Worm (Caenorhabditis elegans) whole organism, young adult: Measurements from ENCODE around the gene F18E9.1.
A peak's percentile ranks its signal among the peaks of the same experiment; 100 is the strongest.

Experiments used
- F33H1.4 ChIP-seq: fragments of 200-800 bp; sonication (Bioruptor generic); IDR thresholded peaks from 2 replicates; pipeline ENCODE4 v1.3.6; 2022; ENCODE audit warnings: missing genetic modification reagents, missing genetic modification characterization, missing compliant biosample characterization
- F39B2.1 ChIP-seq: fragments of 200-800 bp; sonication (Bioruptor generic); IDR thresholded peaks from 2 replicates; pipeline ENCODE4 v1.3.6; 2022; ENCODE audit warnings: missing genetic modification reagents, missing genetic modification characterization, missing compliant biosample characterization
- F57C9.4 ChIP-seq: sonication (generic microtip); optimal IDR thresholded peaks from 2 replicates; lab custom pipeline; 2017; ENCODE audit warnings: mild to moderate bottlenecking, missing genetic modification characterization, missing compliant biosample characterization
- T07F8.4 ChIP-seq: sonication (generic microtip); optimal IDR thresholded peaks from 2 replicates; lab custom pipeline; 2016; ENCODE audit warnings: mild to moderate bottlenecking, missing genetic modification characterization, moderate library complexity, missing compliant biosample characterization
- T26A5.8 ChIP-seq: sonication (generic microtip); optimal IDR thresholded peaks from 2 replicates; lab custom pipeline; 2016; ENCODE audit warnings: missing genetic modification characterization, missing compliant biosample characterization
- Y53G8AR.9 ChIP-seq: fragments of 200-800 bp; sonication (Bioruptor generic); conservative IDR thresholded peaks from 2 replicates; pipeline ENCODE4 v1.3.6; 2022; ENCODE audit warnings: missing genetic modification reagents, missing genetic modification characterization, missing compliant biosample characterization
- Y95B8A.8 ChIP-seq: fragments of 200-800 bp; sonication (Bioruptor generic); IDR thresholded peaks from 2 replicates; pipeline ENCODE4 v1.3.6; 2022; ENCODE audit warnings: missing genetic modification reagents, missing genetic modification characterization, missing compliant biosample characterization
- akir-1 ChIP-seq: fragments of 200-800 bp; sonication (Bioruptor generic); optimal IDR thresholded peaks from 2 replicates; lab custom pipeline; 2018; ENCODE audit warnings: mild to moderate bottlenecking, missing genetic modification characterization, moderate library complexity, missing compliant biosample characterization
- aptf-3 ChIP-seq: fragments of 200-800 bp; sonication (Bioruptor generic); IDR thresholded peaks from 2 replicates; pipeline ENCODE4 v1.3.6; 2022; ENCODE audit warnings: missing genetic modification characterization, missing compliant biosample characterization
- atf-7 ChIP-seq: sonication (generic microtip); optimal IDR thresholded peaks from 2 replicates; lab custom pipeline; 2017; ENCODE audit warnings: mild to moderate bottlenecking, missing genetic modification characterization, missing compliant biosample characterization
- attf-3 ChIP-seq: fragments of 200-800 bp; sonication (Bioruptor generic); conservative IDR thresholded peaks from 2 replicates; pipeline ENCODE4 v1.3.6; 2022; ENCODE audit warnings: missing genetic modification reagents, missing genetic modification characterization, missing compliant biosample characterization
- cebp-1 ChIP-seq, 2 experiments: fragments of 200-800 bp in 1 of 2; sonication (Bioruptor generic) in 1 of 2; sonication (generic microtip) in 1 of 2; IDR thresholded peaks in 1 of 2; optimal IDR thresholded peaks in 1 of 2; 2 replicates each; pipeline versions ENCODE4 v1.3.6 to Lab custom; 2017 to 2022; ENCODE audit warnings: missing compliant biosample characterization in 2 of 2, missing genetic modification characterization in 2 of 2, mild to moderate bottlenecking in 1 of 2, missing genetic modification reagents in 1 of 2, moderate library complexity in 1 of 2
- ceh-27 ChIP-seq: fragments of 200-800 bp; sonication (Bioruptor generic); optimal IDR thresholded peaks from 2 replicates; lab custom pipeline; 2018; ENCODE audit warnings: mild to moderate bottlenecking, missing genetic modification characterization, moderate library complexity, missing compliant biosample characterization
- ceh-40 ChIP-seq: fragments of 200-800 bp; sonication (Bioruptor generic); IDR thresholded peaks from 2 replicates; pipeline ENCODE4 v1.3.6; 2022; ENCODE audit warnings: missing genetic modification characterization, missing compliant biosample characterization
- ceh-79 ChIP-seq: sonication (generic microtip); optimal IDR thresholded peaks from 2 replicates; lab custom pipeline; 2017; ENCODE audit warnings: mild to moderate bottlenecking, missing genetic modification characterization, missing compliant biosample characterization
- die-1 ChIP-seq: sonication (generic microtip); optimal IDR thresholded peaks from 2 replicates; lab custom pipeline; 2016; ENCODE audit warnings: missing genotype, mild to moderate bottlenecking, missing genetic modification characterization, missing compliant biosample characterization
- dox-1 ChIP-seq: fragments of 200-800 bp; sonication (Bioruptor generic); IDR thresholded peaks from 2 replicates; pipeline ENCODE4 v1.3.6; 2022; ENCODE audit warnings: missing genetic modification reagents, missing genetic modification characterization, missing compliant biosample characterization
- ets-4 ChIP-seq: fragments of 200-800 bp; sonication (Bioruptor generic); optimal IDR thresholded peaks from 2 replicates; lab custom pipeline; 2018; ENCODE audit warnings: mild to moderate bottlenecking, missing genetic modification characterization, missing compliant biosample characterization
- fkh-3 ChIP-seq: sonication (generic microtip); optimal IDR thresholded peaks from 2 replicates; lab custom pipeline; 2016; ENCODE audit warnings: mild to moderate bottlenecking, missing genetic modification characterization, missing compliant biosample characterization
- hsf-1 ChIP-seq: fragments of 200-800 bp; sonication (Bioruptor generic); IDR thresholded peaks from 2 replicates; pipeline ENCODE4 v1.3.6; 2022; ENCODE audit warnings: missing genetic modification reagents, missing genetic modification characterization, missing compliant biosample characterization
- lag-1 ChIP-seq: fragments of 200-800 bp; sonication (Bioruptor generic); IDR thresholded peaks from 2 replicates; pipeline ENCODE4 v1.3.6; 2022; ENCODE audit warnings: missing genetic modification reagents, missing genetic modification characterization, missing compliant biosample characterization
- lin-40 ChIP-seq: sonication (generic microtip); optimal IDR thresholded peaks from 2 replicates; lab custom pipeline; 2016; ENCODE audit warnings: missing genetic modification characterization, mild to moderate bottlenecking, missing compliant biosample characterization, missing genotype, missing genetic modification reagents
- lin-54 ChIP-seq: fragments of 200-800 bp; sonication (Bioruptor generic); optimal IDR thresholded peaks from 2 replicates; lab custom pipeline; 2018; ENCODE audit warnings: mild to moderate bottlenecking, missing genetic modification characterization, missing compliant biosample characterization
- madf-8 ChIP-seq: fragments of 200-800 bp; sonication (Bioruptor generic); conservative IDR thresholded peaks from 2 replicates; pipeline ENCODE4 v1.3.6; 2022; ENCODE audit warnings: missing genetic modification reagents, missing genetic modification characterization, missing compliant biosample characterization
- mes-4 ChIP-seq: sonication (generic microtip); optimal IDR thresholded peaks from 2 replicates; lab custom pipeline; 2016; ENCODE audit warnings: missing genotype, missing genetic modification characterization, missing compliant biosample characterization
- nfyb-1 ChIP-seq: fragments of 200-800 bp; sonication (Bioruptor generic); IDR thresholded peaks from 2 replicates; pipeline ENCODE4 v1.3.6; 2022; ENCODE audit warnings: missing genetic modification reagents, missing genetic modification characterization, missing compliant biosample characterization
- nhr-179 ChIP-seq: sonication (generic microtip); optimal IDR thresholded peaks from 2 replicates; lab custom pipeline; 2016; ENCODE audit warnings: mild to moderate bottlenecking, missing genetic modification characterization, missing compliant biosample characterization
- nhr-80 ChIP-seq: sonication (generic microtip); optimal IDR thresholded peaks from 2 replicates; lab custom pipeline; 2016; ENCODE audit warnings: missing genetic modification characterization, missing compliant biosample characterization
- pbrm-1 ChIP-seq: fragments of 200-800 bp; sonication (Bioruptor generic); IDR thresholded peaks from 2 replicates; pipeline ENCODE4 v1.3.6; 2022; ENCODE audit warnings: missing genetic modification reagents, missing genetic modification characterization, missing compliant biosample characterization
- rcor-1 ChIP-seq: fragments of 200-800 bp; sonication (Bioruptor generic); IDR thresholded peaks from 2 replicates; pipeline ENCODE4 v1.3.6; 2022; ENCODE audit warnings: missing genetic modification reagents, missing genetic modification characterization, missing compliant biosample characterization
- rec-8 ChIP-seq, 2 experiments: sonication (generic microtip); optimal IDR thresholded peaks; 2 replicates each; lab custom pipeline; 2016; ENCODE audit warnings: mild to moderate bottlenecking in 2 of 2, missing genetic modification characterization in 2 of 2, missing genetic modification reagents in 2 of 2, missing genotype in 2 of 2, missing biosample characterization in 1 of 2, missing compliant biosample characterization in 1 of 2, moderate library complexity in 1 of 2
- repo-1 ChIP-seq: sonication (generic microtip); optimal IDR thresholded peaks from 2 replicates; lab custom pipeline; 2017; ENCODE audit warnings: mild to moderate bottlenecking, missing genetic modification characterization, missing compliant biosample characterization
- sea-2 ChIP-seq: fragments of 200-800 bp; sonication (Bioruptor generic); IDR thresholded peaks from 2 replicates; pipeline ENCODE4 v1.3.6; 2022; ENCODE audit warnings: missing genetic modification characterization, missing compliant biosample characterization
- snpc-4 ChIP-seq, 5 experiments: fragments of 150-350 bp in 1 of 5; sonication (generic microtip) in 4 of 5; optimal IDR thresholded peaks; 2 replicates each; lab custom pipeline; 2014 to 2018; ENCODE audit warnings: missing genetic modification characterization in 5 of 5, missing biosample characterization in 3 of 5, antibody characterized with exemption in 2 of 5, mild to moderate bottlenecking in 2 of 5, missing compliant biosample characterization in 2 of 5, missing genotype in 2 of 5, moderate library complexity in 2 of 5, missing genetic modification reagents in 1 of 5
- somi-1 ChIP-seq: fragments of 200-800 bp; sonication (Bioruptor generic); optimal IDR thresholded peaks from 2 replicates; lab custom pipeline; 2018; ENCODE audit warnings: mild to moderate bottlenecking, missing genetic modification characterization, missing compliant biosample characterization
- sptf-2 ChIP-seq: fragments of 200-800 bp; sonication (Bioruptor generic); optimal IDR thresholded peaks from 2 replicates; lab custom pipeline; 2018; ENCODE audit warnings: mild to moderate bottlenecking, missing genetic modification characterization, missing compliant biosample characterization
- ztf-18 ChIP-seq: sonication (generic microtip); optimal IDR thresholded peaks from 2 replicates; lab custom pipeline; 2016; ENCODE audit warnings: missing genotype, mild to moderate bottlenecking, missing genetic modification characterization, missing compliant biosample characterization
- ztf-22 ChIP-seq: fragments of 200-800 bp; sonication (Bioruptor generic); optimal IDR thresholded peaks from 2 replicates; lab custom pipeline; 2018; ENCODE audit warnings: mild to moderate bottlenecking, missing genetic modification characterization, moderate library complexity, missing compliant biosample characterization
- ztf-26 ChIP-seq: sonication (generic microtip); optimal IDR thresholded peaks from 2 replicates; lab custom pipeline; 2017; ENCODE audit warnings: missing genetic modification characterization, missing compliant biosample characterization
- ztf-6 ChIP-seq: fragments of 200-800 bp; sonication (Bioruptor generic); IDR thresholded peaks from 2 replicates; pipeline ENCODE4 v1.3.6; 2022; ENCODE audit warnings: missing genetic modification reagents, missing genetic modification characterization, missing compliant biosample characterization

F18E9.1 gene

DNA sequence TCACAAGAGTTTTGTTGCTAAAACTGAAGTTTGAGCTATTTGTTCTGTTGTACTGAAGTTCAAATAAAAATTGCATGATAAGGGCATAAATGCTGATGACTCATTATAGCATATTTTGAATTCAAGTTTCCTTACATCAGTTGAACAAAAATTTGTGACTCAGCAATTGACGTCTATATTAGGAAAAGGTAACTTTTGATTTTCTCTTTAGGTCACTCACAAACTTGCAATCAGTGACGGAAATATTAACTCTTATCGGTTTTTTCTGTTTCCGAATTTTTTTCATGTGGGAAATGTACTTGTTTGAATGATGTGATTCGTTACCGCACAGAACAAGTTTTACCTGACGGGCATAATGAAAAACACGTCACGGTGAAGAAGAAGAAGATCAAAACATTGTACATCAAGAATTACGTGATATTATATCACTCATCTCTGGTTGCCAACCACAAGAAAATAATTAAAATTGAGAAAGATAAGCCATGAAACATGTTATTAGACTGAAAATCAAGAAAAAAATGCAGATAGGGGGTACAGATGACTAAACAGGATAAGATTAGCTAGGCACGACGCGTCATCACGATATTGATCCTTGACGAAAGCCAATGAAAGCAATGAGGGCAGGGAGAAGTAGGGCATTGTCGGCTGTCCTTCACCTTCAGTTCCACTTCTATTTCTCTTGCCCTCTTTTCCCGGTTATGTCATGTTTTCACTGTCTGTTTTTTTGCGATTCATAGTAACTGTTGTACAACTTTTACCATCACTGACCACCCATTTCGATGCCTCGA, 37.5 kb upstream of the F18E9.1 start:
- TF ChIP-seq F57C9.4 (tag; lab: Kevin White, UChicago) (no peak), nhr-80 (tag; lab: Kevin White, UChicago) (peak; percentile 60)

DNA sequence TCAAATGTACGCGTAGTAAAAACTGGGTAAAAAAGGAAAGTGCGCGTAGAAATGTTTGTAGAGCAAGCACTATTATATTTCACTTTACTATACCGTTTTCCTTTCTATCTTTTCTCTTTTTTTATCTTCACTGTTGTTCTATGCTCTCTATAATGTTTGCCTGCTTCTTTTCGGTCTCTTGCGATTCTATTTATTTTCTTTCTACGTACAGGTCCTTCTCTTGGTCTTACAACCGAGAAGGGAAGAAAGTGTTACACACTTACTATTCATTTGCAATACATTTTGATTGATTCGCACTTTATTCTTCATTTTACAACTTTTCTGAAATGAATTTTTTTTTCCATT, 36.9 kb upstream of the F18E9.1 start:
- no peak for TF ChIP-seq Y95B8A.8
- no peak for TF ChIP-seq lin-54 (GFP tag; lab: Kevin White, UChicago)
- no peak for TF ChIP-seq hsf-1 (GFP tag; lab: Robert Waterston, UW)
- TF ChIP-seq ztf-26 (tag; lab: Kevin White, UChicago), result no peak
- no peak for TF ChIP-seq rcor-1 (GFP tag; lab: Robert Waterston, UW)
- TF ChIP-seq cebp-1 (GFP tag; IDR thresholded peaks at IDR 0.05; lab: Robert Waterston, UW), result no peak
- no peak for TF ChIP-seq cebp-1 (tag; optimal IDR thresholded peaks at IDR 0.05; lab: Kevin White, UChicago)
- TF ChIP-seq F39B2.1 (GFP tag; lab: Robert Waterston, UW), result no peak
- no peak for TF ChIP-seq T07F8.4 (tag; lab: Kevin White, UChicago)
- no peak for TF ChIP-seq rec-8 (tag; optimal IDR thresholded peaks at IDR 0.05; lab: Kevin White, UChicago)
- no peak for TF ChIP-seq Y53G8AR.9
- TF ChIP-seq fkh-3, result no peak
- TF ChIP-seq mes-4 (tag; lab: Kevin White, UChicago), result no peak
- no peak for TF ChIP-seq madf-8 (GFP tag; lab: Robert Waterston, UW)
- no peak for TF ChIP-seq dox-1
- TF ChIP-seq snpc-4 (GFP tag; optimal IDR thresholded peaks at IDR 0.05; lab: Kevin White, UChicago), result no peak
- TF ChIP-seq snpc-4 (tag; optimal IDR thresholded peaks at IDR 0.05; lab: Kevin White, UChicago), result no peak
- no peak for TF ChIP-seq ztf-6 (GFP tag; lab: Robert Waterston, UW)

DNA sequence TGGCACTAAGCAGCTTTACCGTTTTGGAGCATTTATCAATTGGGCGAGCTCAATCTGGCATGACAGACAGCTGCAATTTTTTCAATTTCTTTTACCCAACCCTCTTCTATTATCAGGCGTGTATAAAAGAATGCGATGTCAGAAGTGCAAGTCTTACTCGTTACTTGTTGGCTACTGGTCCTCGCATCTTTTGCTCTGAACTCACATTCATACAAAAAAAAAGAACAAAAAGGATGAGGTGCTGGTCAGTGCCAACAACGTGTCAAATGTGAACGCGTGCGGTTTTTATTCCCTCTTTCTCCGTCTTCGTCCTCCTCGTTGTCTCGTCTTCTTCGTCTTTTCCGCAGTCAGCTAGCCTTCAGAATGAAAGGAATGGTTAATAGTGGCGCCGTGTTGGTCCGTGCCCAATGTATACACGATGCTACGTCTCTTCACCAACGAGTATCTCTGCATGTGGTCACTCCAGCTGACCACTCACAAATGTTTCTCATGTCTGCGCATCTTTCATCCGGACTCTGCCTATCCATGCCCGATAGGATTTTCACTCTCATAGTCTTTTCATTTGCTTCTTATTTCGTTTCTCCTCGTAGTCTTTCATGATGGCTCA, 35.4 kb upstream of the F18E9.1 start:
- TF ChIP-seq nfyb-1 (0 out of 2 replicates have a peak, but pooled peaks have one; percentile 42), ets-4 (GFP tag; lab: Kevin White, UChicago) (no peak), lag-1 (GFP tag; lab: Robert Waterston, UW) (no peak), ztf-18 (tag; lab: Kevin White, UChicago) (no peak), die-1 (no peak), ztf-6 (GFP tag; lab: Robert Waterston, UW) (no peak), lin-54 (GFP tag; lab: Kevin White, UChicago) (no peak)

DNA sequence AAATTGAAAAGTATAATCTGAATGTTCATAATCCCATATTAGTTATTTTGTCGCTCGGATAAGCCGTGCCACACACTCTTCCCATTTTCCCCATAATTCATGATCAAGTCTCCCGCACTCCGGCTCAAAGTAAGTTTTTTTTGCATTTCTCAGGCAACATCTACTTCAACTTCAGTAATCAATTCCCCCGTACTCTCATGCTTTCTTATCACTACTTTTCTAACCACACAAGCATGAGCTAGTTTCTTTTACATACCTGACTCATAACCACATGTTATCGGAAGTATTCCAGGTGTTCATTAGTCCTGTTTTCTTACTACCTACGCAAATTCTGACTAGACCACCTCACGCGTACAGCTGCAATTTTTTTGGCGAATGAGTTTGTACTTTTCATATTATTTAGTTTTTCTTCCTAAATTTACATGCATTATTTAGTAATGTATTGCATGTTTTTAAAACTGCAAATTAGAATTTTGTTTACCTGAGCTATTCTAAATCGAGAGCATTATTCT, 34.8 kb upstream of the F18E9.1 start:
- TF ChIP-seq sptf-2 (GFP tag; lab: Kevin White, UChicago) (no peak), F33H1.4 (GFP tag; lab: Robert Waterston, UW) (no peak), ztf-18 (tag; lab: Kevin White, UChicago) (no peak), pbrm-1 (no peak), somi-1 (GFP tag; lab: Kevin White, UChicago) (no peak), nhr-179 (no peak)

DNA sequence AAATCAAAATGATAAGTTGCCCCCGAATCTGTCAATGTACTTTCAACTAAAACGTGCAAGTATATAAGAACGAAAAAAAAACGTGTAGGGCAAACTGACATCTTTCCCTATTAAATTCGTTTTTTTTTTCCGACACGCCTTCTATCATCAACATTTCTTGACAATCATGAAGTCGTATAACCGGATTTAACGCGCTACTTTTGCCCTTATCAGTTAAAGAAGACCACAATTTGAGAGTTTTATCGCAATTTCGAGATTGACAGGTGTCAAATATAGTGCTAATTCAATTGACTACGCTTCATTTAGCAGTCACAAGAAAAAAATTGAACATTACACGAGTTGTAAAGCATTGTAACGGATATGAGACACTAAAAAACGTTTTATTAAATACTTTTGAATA, 34.2 kb upstream of the F18E9.1 start:
- TF ChIP-seq T26A5.8 (no peak), ceh-79 (tag; lab: Kevin White, UChicago) (no peak), ceh-40 (GFP tag; lab: Robert Waterston, UW) (no peak), atf-7 (tag; lab: Kevin White, UChicago) (peak; percentile 24), attf-3 (GFP tag; lab: Robert Waterston, UW) (no peak), akir-1 (GFP tag; lab: Kevin White, UChicago) (no peak), repo-1 (tag; lab: Kevin White, UChicago) (no peak), aptf-3 (GFP tag; lab: Robert Waterston, UW) (no peak), F33H1.4 (GFP tag; lab: Robert Waterston, UW) (no peak), ztf-22 (no peak), sea-2 (no peak), lag-1 (GFP tag; lab: Robert Waterston, UW) (no peak), lin-40 (tag; lab: Kevin White, UChicago) (peak; percentile 34), ceh-27 (GFP tag; lab: Kevin White, UChicago) (no peak), nhr-80 (tag; lab: Kevin White, UChicago) (peak; percentile 79)
